Worm (Caenorhabditis elegans): ENCODE results near the gene T01D3.1.

ce11 chrV:13665089-13665488, 24.6 kb upstream of the T01D3.1 start, which contains the start of gene rde-12:
- TF ChIP-seq ZK185.1 (tag; optimal IDR thresholded peaks at IDR 0.05; ENCODE audit: poor library complexity, severe bottlenecking) (no peak), aptf-2 (GFP tag; conservative IDR thresholded peaks at IDR 0.05) (no peak), ama-1 (optimal IDR thresholded peaks at IDR 0.05) (no peak), ama-1 (GFP tag; optimal IDR thresholded peaks at IDR 0.05) (no peak)

All from whole organism, young adult.